Fruit fly (Drosophila melanogaster): ENCODE measurements around the gene NetA.
A peak's percentile ranks its signal among the peaks of the same experiment; 100 is the strongest.

Gene NetA

dm6 chrX:14598706-14599105 lies 55.0 kb downstream of the NetA start (continued):
- TF ChIP-seq Stat92E (GFP tag; optimal IDR thresholded peaks at IDR 0.05) = no peak
- TF ChIP-seq Myb (GFP tag; optimal IDR thresholded peaks at IDR 0.05) = peak; percentile 1
- TF ChIP-seq CG3995 (GFP tag; optimal IDR thresholded peaks at IDR 0.05) = no peak
- TF ChIP-seq Bdp1 (GFP tag; optimal IDR thresholded peaks at IDR 0.05) = no peak
- TF ChIP-seq Hmx (GFP tag; optimal IDR thresholded peaks at IDR 0.05) = no peak
- no peak for TF ChIP-seq Bteb2 (GFP tag; optimal IDR thresholded peaks at IDR 0.05)
- no peak for TF ChIP-seq disco-r (GFP tag; optimal IDR thresholded peaks at IDR 0.05)
- no peak for TF ChIP-seq CG32772 (GFP tag; IDR thresholded peaks at IDR 0.05)
- TF ChIP-seq CG1832 (GFP tag; optimal IDR thresholded peaks at IDR 0.05) = no peak
- TF ChIP-seq croc (GFP tag; conservative IDR thresholded peaks at IDR 0.05) = no peak
- TF ChIP-seq CG1024 (GFP tag; IDR thresholded peaks at IDR 0.05) = no peak
- TF ChIP-seq CG12744 (GFP tag; optimal IDR thresholded peaks at IDR 0.05) = no peak
- TF ChIP-seq sd (tag; optimal IDR thresholded peaks at IDR 0.05) = no peak
- TF ChIP-seq CG4617 (GFP tag; optimal IDR thresholded peaks at IDR 0.05; ENCODE audit: borderline replicate concordance) = no peak
- TF ChIP-seq Oaz (GFP tag; IDR thresholded peaks at IDR 0.05) = no peak
- TF ChIP-seq lbe (GFP tag; optimal IDR thresholded peaks at IDR 0.05) = no peak
- TF ChIP-seq CG32767 (GFP tag; IDR thresholded peaks at IDR 0.05) = no peak
- TF ChIP-seq CG33213 (GFP tag; optimal IDR thresholded peaks at IDR 0.05) = no peak
- peak; percentile 11 for TF ChIP-seq pho (GFP tag; optimal IDR thresholded peaks at IDR 0.05)
- TF ChIP-seq CG2199 (GFP tag; IDR thresholded peaks at IDR 0.05) = no peak
- TF ChIP-seq CG3163 (GFP tag; optimal IDR thresholded peaks at IDR 0.05) = no peak
- TF ChIP-seq Dek (tag; optimal IDR thresholded peaks at IDR 0.05) = no peak
- no peak for TF ChIP-seq Xrp1 (GFP tag; IDR thresholded peaks at IDR 0.05)
- peak; percentile 18 for TF ChIP-seq Meics (GFP tag; optimal IDR thresholded peaks at IDR 0.05)
- peak; percentile 53 for TF ChIP-seq CG2120 (GFP tag; optimal IDR thresholded peaks at IDR 0.05)
- TF ChIP-seq Fer1 (GFP tag; optimal IDR thresholded peaks at IDR 0.05) = peak; percentile 15

- peak; percentile 60 for TF ChIP-seq CG3281 (GFP tag; optimal IDR thresholded peaks at IDR 0.05)
- TF ChIP-seq CG7556 (GFP tag; optimal IDR thresholded peaks at IDR 0.05) = peak; percentile 40
- TF ChIP-seq Xbp1 (GFP tag; optimal IDR thresholded peaks at IDR 0.05) = peak; percentile 19
- TF ChIP-seq sr (GFP tag; IDR thresholded peaks at IDR 0.05) = no peak
- peak; percentile 12 for TF ChIP-seq lilli (GFP tag; optimal IDR thresholded peaks at IDR 0.05)
- peak; percentile 23 for TF ChIP-seq CG18262 (tag; optimal IDR thresholded peaks at IDR 0.05)
- TF ChIP-seq cwo (GFP tag; optimal IDR thresholded peaks at IDR 0.05) = peak; percentile 10
- peak; percentile 36 for TF ChIP-seq CG9437 (GFP tag; optimal IDR thresholded peaks at IDR 0.05)
- TF ChIP-seq Nf-YC (tag; optimal IDR thresholded peaks at IDR 0.05) = peak; percentile 40
- peak; percentile 63 for TF ChIP-seq gem (tag; optimal IDR thresholded peaks at IDR 0.05)
- TF ChIP-seq CG15269 (tag; optimal IDR thresholded peaks at IDR 0.05) = peak; percentile 60
- peak; percentile 25 for TF ChIP-seq CG2712 (tag; optimal IDR thresholded peaks at IDR 0.05)
- peak; percentile 0 for TF ChIP-seq sug (tag; optimal IDR thresholded peaks at IDR 0.05)
- TF ChIP-seq CG30020 (tag; optimal IDR thresholded peaks at IDR 0.05) = no peak
- TF ChIP-seq emc (GFP tag; optimal IDR thresholded peaks at IDR 0.05) = no peak
- no peak for TF ChIP-seq CG4360 (GFP tag; IDR thresholded peaks at IDR 0.05)
- peak; percentile 13 for TF ChIP-seq Sox100B (GFP tag; optimal IDR thresholded peaks at IDR 0.05)
- peak; percentile 9 for TF ChIP-seq CG10209 (GFP tag; optimal IDR thresholded peaks at IDR 0.05)
- no peak for TF ChIP-seq Deaf1 (tag; optimal IDR thresholded peaks at IDR 0.05)
- peak; percentile 54 for TF ChIP-seq dmrt99B (tag; optimal IDR thresholded peaks at IDR 0.05)
- TF ChIP-seq PHDP (tag; optimal IDR thresholded peaks at IDR 0.05) = peak; percentile 47
- peak; percentile 42 for TF ChIP-seq CG8924 (tag; optimal IDR thresholded peaks at IDR 0.05)
- peak; percentile 2 for TF ChIP-seq CG13296 (GFP tag; optimal IDR thresholded peaks at IDR 0.05)
- peak; percentile 1 for TF ChIP-seq nmo (GFP tag; optimal IDR thresholded peaks at IDR 0.05)
- TF ChIP-seq CG2120 (GFP tag; optimal IDR thresholded peaks at IDR 0.05) = peak; percentile 45
- peak; percentile 22; the same call in 1 of the 3 replicates for TF ChIP-seq dysf (GFP tag; IDR thresholded peaks at IDR 0.05)
- peak; percentile 26 for TF ChIP-seq CG10147 (GFP tag; optimal IDR thresholded peaks at IDR 0.05)
Measured at dm6 chrX:14593091-14593490, 60.6 kb downstream of the NetA start.
